Worm (Caenorhabditis elegans): ENCODE results near the gene trxr-2.

DNA sequence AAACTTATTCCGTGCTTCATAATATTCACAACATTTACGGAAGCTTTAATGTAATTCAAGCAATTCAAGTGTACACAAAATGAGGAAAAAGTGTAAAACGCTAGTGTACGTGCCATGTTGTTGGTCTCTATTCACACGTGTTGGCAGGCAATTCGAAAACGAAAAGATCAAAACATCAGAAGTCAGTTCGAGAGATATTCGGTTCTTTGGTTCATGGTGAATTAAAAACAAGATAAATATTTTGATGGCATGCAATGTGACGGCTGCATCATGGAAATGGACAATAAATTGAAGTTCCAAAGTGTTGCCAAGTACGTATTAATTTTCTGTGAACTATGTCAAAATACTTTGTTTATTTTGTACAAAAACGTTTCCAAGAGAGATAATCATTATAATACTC is 8.5 kb downstream of the trxr-2 start:
- TF ChIP-seq rnt-1 (tag; optimal IDR thresholded peaks at IDR 0.05) (no peak), nhr-11 (tag; optimal IDR thresholded peaks at IDR 0.05) (no peak), mec-3 (tag; optimal IDR thresholded peaks at IDR 0.05; ENCODE audit: borderline replicate concordance) (no peak), pros-1 (tag; optimal IDR thresholded peaks at IDR 0.05) (no peak), pax-1 (tag; optimal IDR thresholded peaks at IDR 0.05) (no peak)
